Fruit fly (Drosophila melanogaster) whole organism, adult: ENCODE measurements around the gene CG14609.

Experiments
- Clk ChIP-seq: fragments of 200-800 bp; sonication (Bioruptor generic); optimal IDR thresholded peaks from 2 replicates; lab custom pipeline; 2017; ENCODE audit warnings: missing biosample characterization, missing genetic modification characterization
- Crg-1 ChIP-seq: fragments of 200-800 bp; sonication (Bioruptor generic); optimal IDR thresholded peaks from 2 replicates; lab custom pipeline; 2016; ENCODE audit warnings: missing biosample characterization, missing genetic modification characterization
- Mnt ChIP-seq: fragments of 200-800 bp; sonication (Bioruptor generic); optimal IDR thresholded peaks from 2 replicates; lab custom pipeline; 2016; ENCODE audit warnings: missing biosample characterization, mild to moderate bottlenecking, missing genetic modification characterization
- cic ChIP-seq: fragments of 200-800 bp; sonication (Bioruptor generic); optimal IDR thresholded peaks from 2 replicates; lab custom pipeline; 2017; ENCODE audit warnings: missing biosample characterization, mild to moderate bottlenecking, missing genetic modification characterization, moderate library complexity
- tj ChIP-seq: fragments of 200-800 bp; sonication (Bioruptor generic); optimal IDR thresholded peaks from 3 replicates; lab custom pipeline; 2017; ENCODE audit warnings: missing biosample characterization, mild to moderate bottlenecking, missing genetic modification characterization, moderate library complexity

DNA sequence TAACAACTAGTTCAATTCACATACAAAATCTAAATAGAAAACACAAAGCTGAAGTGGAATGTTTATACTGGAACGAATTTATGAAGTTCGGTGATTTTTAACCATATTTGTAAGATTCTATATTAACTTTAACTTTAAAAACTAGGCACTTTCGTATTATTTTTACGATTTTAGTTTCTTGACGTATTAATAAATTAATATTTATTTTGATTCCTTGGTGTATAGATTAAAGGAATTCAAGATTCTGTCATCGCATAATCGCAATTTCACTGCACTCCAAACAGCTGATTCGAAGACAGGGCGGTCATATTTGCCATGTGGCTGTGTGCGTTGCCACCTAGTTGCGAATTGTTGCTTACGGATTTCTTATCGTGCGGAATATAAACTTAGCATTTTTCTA, 48.7 kb downstream of the CG14609 start, which contains the start of the genes CG1227 and Dtwd2:
- TF ChIP-seq tj: peak; percentile 77
- TF ChIP-seq Clk (GFP tag; lab: Kevin White, UChicago): peak; percentile 37
- TF ChIP-seq Crg-1: peak; percentile 64
- peak; percentile 63 for TF ChIP-seq cic (GFP tag; lab: Kevin White, UChicago)
- peak; percentile 91 for TF ChIP-seq Mnt (GFP tag; lab: Kevin White, UChicago)
